Fruit fly (Drosophila melanogaster): ENCODE results near the gene CG42824.
A peak's percentile ranks its signal among the peaks of the same experiment; 100 is the strongest.

CG42824 gene

DNA sequence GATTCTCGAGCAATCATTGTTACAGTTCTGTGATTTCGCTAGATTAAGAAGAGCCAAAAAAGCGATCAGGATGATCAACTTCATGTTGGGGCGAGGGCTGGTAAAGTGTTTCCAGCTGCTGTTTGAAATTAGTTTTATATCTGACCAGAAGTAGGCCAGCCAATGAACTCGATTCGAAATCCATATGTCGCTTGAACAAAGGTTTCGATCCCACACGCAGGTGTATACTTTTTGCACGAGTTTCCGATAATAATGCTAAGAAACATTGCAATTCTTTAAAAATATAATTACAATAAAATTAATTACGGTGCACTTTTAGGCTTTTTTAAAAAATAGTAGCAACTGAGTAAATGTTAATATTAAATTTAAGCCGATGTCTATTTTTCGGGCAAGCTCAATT, 2.7 kb downstream of the CG42824 start, which contains the start of gene CG34280:
Gene CG34280 (minus strand): TSS at position 101 of the 400 bp plus-strand sequence.
- TF ChIP-seq usp (GFP tag; optimal IDR thresholded peaks at IDR 0.05) (no peak), Vsx2 (GFP tag; optimal IDR thresholded peaks at IDR 0.05; ENCODE audit: partially characterized antibody) (peak; percentile 45)

DNA sequence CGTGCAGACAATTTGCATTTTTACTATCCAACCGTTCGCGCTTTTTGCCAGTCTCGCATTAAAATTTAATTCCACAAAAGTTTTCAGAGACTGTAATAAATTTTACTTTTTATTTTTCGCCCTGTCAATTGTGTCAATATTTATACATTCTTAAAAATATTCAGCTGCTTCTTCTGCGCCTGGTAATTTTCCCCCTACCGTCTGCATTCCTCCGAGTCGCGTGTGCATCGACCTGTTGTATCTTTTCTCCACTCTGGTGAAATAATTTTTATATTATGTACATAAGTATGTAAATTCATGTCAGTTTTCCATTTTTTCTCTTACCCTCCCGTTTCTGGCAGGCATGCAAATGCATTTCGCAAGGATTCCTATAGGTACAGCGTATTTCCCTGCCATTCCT, 3.1 kb downstream of the CG42824 start, which contains the start of gene CG34279:
Gene CG34279 (minus strand): TSS at position 101 of the 400 bp plus-strand sequence.
- TF ChIP-seq foxo (GFP tag; optimal IDR thresholded peaks at IDR 0.05) (no peak), OdsH (GFP tag; optimal IDR thresholded peaks at IDR 0.05) (no peak), psq (GFP tag; optimal IDR thresholded peaks at IDR 0.05) (no peak), h (GFP tag; optimal IDR thresholded peaks at IDR 0.05) (peak; percentile 34), Vsx2 (GFP tag; optimal IDR thresholded peaks at IDR 0.05; ENCODE audit: partially characterized antibody) (no peak), CrebA (GFP tag; optimal IDR thresholded peaks at IDR 0.05; ENCODE audit: borderline replicate concordance) (no peak), usp (GFP tag; optimal IDR thresholded peaks at IDR 0.05) (no peak), Mio (GFP tag; optimal IDR thresholded peaks at IDR 0.05) (no peak), Hr83 (GFP tag; optimal IDR thresholded peaks at IDR 0.05; ENCODE audit: poor library complexity, severe bottlenecking) (no peak), dmrt93B (GFP tag; optimal IDR thresholded peaks at IDR 0.05) (no peak), Hr78 (GFP tag; optimal IDR thresholded peaks at IDR 0.05) (no peak), N (GFP tag; optimal IDR thresholded peaks at IDR 0.05) (no peak), Myc (optimal IDR thresholded peaks at IDR 0.05) (no peak), rgr (GFP tag; optimal IDR thresholded peaks at IDR 0.05) (peak; percentile 21), lola (GFP tag; optimal IDR thresholded peaks at IDR 0.05) (no peak), fru (GFP tag; optimal IDR thresholded peaks at IDR 0.05) (no peak), Hnf4 (GFP tag; optimal IDR thresholded peaks at IDR 0.05) (peak; percentile 11), sage (GFP tag; optimal IDR thresholded peaks at IDR 0.05) (no peak)

- TF ChIP-seq br (GFP tag; optimal IDR thresholded peaks at IDR 0.05), result peak; percentile 48
- TF ChIP-seq dsf (GFP tag; optimal IDR thresholded peaks at IDR 0.05; ENCODE audit: borderline replicate concordance), result no peak
- peak; percentile 33 for TF ChIP-seq sv (GFP tag; optimal IDR thresholded peaks at IDR 0.05)
- no peak for TF ChIP-seq woc (GFP tag; optimal IDR thresholded peaks at IDR 0.05)
- TF ChIP-seq Hnf4 (GFP tag; optimal IDR thresholded peaks at IDR 0.05), result no peak
- TF ChIP-seq Hr78 (GFP tag; optimal IDR thresholded peaks at IDR 0.05), result no peak
- peak; percentile 54 for TF ChIP-seq rgr (GFP tag; optimal IDR thresholded peaks at IDR 0.05)
- TF ChIP-seq brk (GFP tag; optimal IDR thresholded peaks at IDR 0.05), result no peak
- TF ChIP-seq pan (optimal IDR thresholded peaks at IDR 0.05), result no peak
- peak; percentile 39 for TF ChIP-seq ey (GFP tag; optimal IDR thresholded peaks at IDR 0.05)
- TF ChIP-seq CrebA (GFP tag; optimal IDR thresholded peaks at IDR 0.05; ENCODE audit: borderline replicate concordance), result no peak
- peak; percentile 29 for TF ChIP-seq HLH106 (tag; optimal IDR thresholded peaks at IDR 0.05)
- peak; percentile 24 for TF ChIP-seq fru (GFP tag; optimal IDR thresholded peaks at IDR 0.05)
- TF ChIP-seq lola (GFP tag; optimal IDR thresholded peaks at IDR 0.05), result no peak
- TF ChIP-seq sage (GFP tag; optimal IDR thresholded peaks at IDR 0.05), result no peak
- peak; percentile 64 for TF ChIP-seq Hr83 (GFP tag; optimal IDR thresholded peaks at IDR 0.05; ENCODE audit: poor library complexity, severe bottlenecking)
- TF ChIP-seq GATAd (GFP tag; optimal IDR thresholded peaks at IDR 0.05), result no peak
- no peak for TF ChIP-seq CG9705 (GFP tag; optimal IDR thresholded peaks at IDR 0.05)
- no peak for TF ChIP-seq CG32264 (GFP tag; optimal IDR thresholded peaks at IDR 0.05)
- TF ChIP-seq OdsH (GFP tag; optimal IDR thresholded peaks at IDR 0.05), result peak; percentile 35
- no peak for TF ChIP-seq tai (GFP tag; optimal IDR thresholded peaks at IDR 0.05)
- no peak for TF ChIP-seq Sp1 (GFP tag; optimal IDR thresholded peaks at IDR 0.05)
- TF ChIP-seq Vsx2 (GFP tag; optimal IDR thresholded peaks at IDR 0.05; ENCODE audit: partially characterized antibody), result no peak
- no peak for TF ChIP-seq Mio (GFP tag; optimal IDR thresholded peaks at IDR 0.05)
- TF ChIP-seq h (GFP tag; optimal IDR thresholded peaks at IDR 0.05), result peak; percentile 50
- no peak for TF ChIP-seq Dfd (GFP tag; optimal IDR thresholded peaks at IDR 0.05)
- TF ChIP-seq dmrt93B (GFP tag; optimal IDR thresholded peaks at IDR 0.05), result peak; percentile 25
- peak in 1 of 2 experiments; percentile 57 for TF ChIP-seq foxo (GFP tag; optimal IDR thresholded peaks at IDR 0.05)
- no peak for TF ChIP-seq Abd-B (GFP tag; optimal IDR thresholded peaks at IDR 0.05)
- TF ChIP-seq psq (GFP tag; optimal IDR thresholded peaks at IDR 0.05), result peak; percentile 26
- TF ChIP-seq usp (GFP tag; optimal IDR thresholded peaks at IDR 0.05), result no peak
- no peak for TF ChIP-seq N (GFP tag; optimal IDR thresholded peaks at IDR 0.05)
- TF ChIP-seq Myc (optimal IDR thresholded peaks at IDR 0.05), result peak; percentile 32
- TF ChIP-seq dl (GFP tag; optimal IDR thresholded peaks at IDR 0.05; ENCODE audit: insufficient read depth in 1 of 2, partially characterized antibody in 2 of 2), result no peak
- no peak for TF ChIP-seq jim (GFP tag; optimal IDR thresholded peaks at IDR 0.05)
- TF ChIP-seq Jra (GFP tag; optimal IDR thresholded peaks at IDR 0.05), result no peak
These were observed 3.9 kb downstream of the CG42824 start, which contains the start of gene Sur-8 for dm6 chr3R:17402434-17402833. TSS of gene Sur-8 (minus strand) at chr3R:17402515.
